Worm (Caenorhabditis elegans): Measurements from ENCODE around the gene F53F8.7.
A peak's percentile ranks its signal among the peaks of the same experiment; 100 is the strongest.

Gene F53F8.7

DNA sequence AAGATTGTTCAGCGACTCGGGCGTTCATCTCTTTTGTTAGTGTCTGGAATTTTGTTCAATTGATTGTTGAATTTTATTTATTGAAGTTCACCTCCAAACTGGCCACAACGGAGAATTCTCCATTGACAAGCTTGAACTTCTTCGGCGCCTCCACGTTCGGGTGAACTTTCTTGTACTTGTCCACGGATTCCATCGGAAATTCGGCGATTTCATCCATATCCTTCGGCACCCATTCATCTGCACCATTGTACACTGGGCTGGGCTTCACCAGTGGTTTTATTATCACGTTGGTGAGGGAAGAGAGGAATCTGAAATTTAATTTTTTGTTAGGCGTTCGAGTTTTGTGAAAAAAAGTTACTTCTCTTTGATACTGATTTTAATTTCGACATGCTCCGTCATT lies 29.3 kb upstream of the F53F8.7 start:
- no peak for TF ChIP-seq ztf-4 (tag; optimal IDR thresholded peaks at IDR 0.05)
- TF ChIP-seq ceh-82 (tag; optimal IDR thresholded peaks at IDR 0.05): no peak
- no peak for TF ChIP-seq sma-9 (GFP tag; optimal IDR thresholded peaks at IDR 0.05)
- TF ChIP-seq sma-9 (tag; optimal IDR thresholded peaks at IDR 0.05): no peak
- TF ChIP-seq zag-1 (tag; optimal IDR thresholded peaks at IDR 0.05): no peak
- TF ChIP-seq ZK546.5 (tag; optimal IDR thresholded peaks at IDR 0.05): no peak
- no peak for TF ChIP-seq ama-1 (optimal IDR thresholded peaks at IDR 0.05)
- no peak for TF ChIP-seq nhr-237 (tag; optimal IDR thresholded peaks at IDR 0.05)
- TF ChIP-seq egl-27 (tag; optimal IDR thresholded peaks at IDR 0.05): no peak
- no peak for TF ChIP-seq F13H6.1 (tag; optimal IDR thresholded peaks at IDR 0.05)

DNA sequence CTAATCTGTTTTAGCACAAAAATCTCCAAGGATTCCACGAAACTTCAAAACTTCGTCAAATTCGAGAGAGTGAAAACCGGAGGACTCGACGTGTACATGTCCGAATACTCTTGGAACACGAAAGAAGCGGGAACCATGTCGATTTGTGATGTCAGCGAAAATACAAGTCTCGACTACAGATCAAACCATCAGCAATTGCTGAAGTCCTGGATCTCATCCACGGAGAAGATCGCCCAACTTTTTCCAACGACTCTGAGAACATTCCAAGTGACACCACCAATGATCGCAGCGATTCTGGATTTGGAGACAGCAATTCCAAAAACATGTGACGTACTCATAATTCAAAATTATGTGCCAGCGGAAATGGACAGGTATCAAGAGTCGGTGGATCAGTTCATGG lies 24.3 kb upstream of the F53F8.7 start:
- no peak for TF ChIP-seq fos-1 (tag; optimal IDR thresholded peaks at IDR 0.05)
- TF ChIP-seq dmd-4 (tag; optimal IDR thresholded peaks at IDR 0.05): no peak
- TF ChIP-seq skn-1 (tag; optimal IDR thresholded peaks at IDR 0.05): no peak
- no peak for TF ChIP-seq aly-2 (tag; optimal IDR thresholded peaks at IDR 0.05)
- no peak for TF ChIP-seq nhr-129 (tag; optimal IDR thresholded peaks at IDR 0.05)
- no peak for TF ChIP-seq alr-1 (tag; optimal IDR thresholded peaks at IDR 0.05)
- TF ChIP-seq mdl-1 (tag; optimal IDR thresholded peaks at IDR 0.05): no peak

DNA sequence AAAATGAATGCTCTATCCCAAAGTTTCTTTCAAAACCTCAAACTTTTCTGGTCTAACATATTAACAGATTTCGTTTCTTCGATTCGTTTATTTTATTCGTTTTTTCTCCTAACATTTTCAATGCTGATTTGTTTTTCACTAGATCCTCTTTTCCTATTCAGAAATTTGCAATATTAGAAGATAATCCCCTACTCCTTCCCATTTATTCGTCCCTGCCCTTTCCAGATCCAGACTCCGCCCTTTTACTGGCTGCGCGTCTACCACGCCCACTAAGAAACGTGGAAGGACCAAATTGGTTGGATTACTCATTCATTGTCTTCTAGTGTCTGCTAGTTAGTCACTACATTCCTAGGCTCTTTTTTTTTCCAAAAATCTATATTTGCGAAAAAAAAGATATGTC lies 23.8 kb upstream of the F53F8.7 start, which contains the start of gene Y44A6C.2:
TSS of gene Y44A6C.2 (plus strand) at position 301 of the 400 bp plus-strand sequence.
- TF ChIP-seq dmd-4 (tag; optimal IDR thresholded peaks at IDR 0.05) (no peak), lin-11 (tag; optimal IDR thresholded peaks at IDR 0.05) (no peak), nhr-23 (tag; optimal IDR thresholded peaks at IDR 0.05) (no peak), F13H6.1 (tag; optimal IDR thresholded peaks at IDR 0.05) (no peak), C34F6.9 (tag; optimal IDR thresholded peaks at IDR 0.05) (no peak), sma-9 (GFP tag; optimal IDR thresholded peaks at IDR 0.05) (no peak), sma-9 (tag; optimal IDR thresholded peaks at IDR 0.05) (no peak), lsy-2 (tag; optimal IDR thresholded peaks at IDR 0.05) (no peak), mab-5 (tag; optimal IDR thresholded peaks at IDR 0.05) (no peak), aly-2 (tag; optimal IDR thresholded peaks at IDR 0.05) (no peak)

DNA sequence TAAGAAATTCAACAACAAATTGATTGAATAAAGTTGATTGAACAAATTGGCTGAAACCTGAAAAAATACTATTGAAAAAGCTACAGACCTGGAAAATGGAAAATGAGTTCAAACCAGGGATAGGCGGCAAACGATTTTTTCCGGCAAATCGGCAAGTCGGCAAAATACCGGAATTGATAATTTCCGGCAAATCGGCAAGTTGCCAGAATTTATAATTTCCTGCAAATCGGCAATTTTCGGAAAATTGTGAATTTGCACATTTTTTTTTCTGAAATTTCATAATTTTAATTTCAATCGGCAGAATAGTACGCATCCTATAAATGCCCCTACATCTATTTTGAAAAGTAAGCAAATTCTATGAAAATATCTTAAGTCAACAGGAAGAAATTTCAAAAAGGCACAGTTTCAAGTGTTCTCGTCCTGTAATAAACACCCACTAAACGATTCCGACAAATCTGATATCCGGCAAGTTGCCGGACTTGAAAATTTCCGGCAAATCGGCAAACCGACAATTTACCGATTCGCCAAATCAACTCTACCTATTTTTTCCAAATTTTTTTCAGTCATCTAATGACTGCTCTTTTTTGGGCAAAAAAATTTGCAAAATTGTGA lies 18.8 kb upstream of the F53F8.7 start:
- TF ChIP-seq elt-3 (tag; optimal IDR thresholded peaks at IDR 0.05) (no peak), ama-1 (optimal IDR thresholded peaks at IDR 0.05) (peak; percentile 12), elt-1 (tag; optimal IDR thresholded peaks at IDR 0.05) (no peak)

DNA sequence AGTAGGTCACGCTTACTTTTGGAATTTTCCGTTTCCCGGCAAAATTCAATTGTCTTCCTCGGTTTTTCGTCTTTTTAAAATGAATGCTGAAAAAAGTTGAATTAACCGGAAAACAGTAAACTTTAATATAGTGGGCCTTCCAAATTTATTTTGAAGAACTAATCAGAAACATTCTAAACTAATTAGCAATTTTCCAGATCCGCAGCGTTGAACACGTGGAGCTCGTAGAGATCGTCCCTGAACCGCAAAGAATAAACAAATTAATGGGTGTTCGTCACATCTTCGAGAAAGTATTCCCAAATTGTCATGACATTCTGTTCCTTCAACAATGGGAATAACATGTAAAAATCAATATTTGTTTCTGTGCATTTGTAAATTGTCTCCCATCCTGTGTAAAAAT lies 18.1 kb upstream of the F53F8.7 start:
- TF ChIP-seq sem-4 (tag; optimal IDR thresholded peaks at IDR 0.05) (peak; percentile 11), egl-27 (tag; optimal IDR thresholded peaks at IDR 0.05) (no peak)

DNA sequence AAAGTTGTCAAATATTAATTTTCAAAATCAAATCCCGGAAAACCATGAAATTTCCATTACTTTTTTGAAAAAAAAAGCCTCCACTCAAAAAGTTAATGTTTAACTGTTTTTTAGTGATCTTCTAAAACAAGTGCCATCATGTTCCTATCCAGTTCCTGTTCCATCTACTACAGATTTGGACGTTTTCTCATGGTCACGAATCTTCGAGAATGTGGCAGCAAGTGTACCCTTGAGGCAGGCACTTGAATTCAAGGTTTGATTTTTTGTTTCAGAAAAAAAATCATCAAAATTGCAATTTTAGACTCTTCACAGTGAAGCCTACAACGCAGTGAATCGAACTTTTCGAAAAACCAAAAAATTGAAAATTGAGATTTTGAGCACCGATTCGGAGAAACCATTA lies 16.3 kb upstream of the F53F8.7 start:
- TF ChIP-seq mab-5 (tag; optimal IDR thresholded peaks at IDR 0.05) (no peak), lin-39 (tag; optimal IDR thresholded peaks at IDR 0.05) (no peak), ceh-16 (tag; optimal IDR thresholded peaks at IDR 0.05) (no peak), dmd-4 (tag; optimal IDR thresholded peaks at IDR 0.05) (no peak)

DNA sequence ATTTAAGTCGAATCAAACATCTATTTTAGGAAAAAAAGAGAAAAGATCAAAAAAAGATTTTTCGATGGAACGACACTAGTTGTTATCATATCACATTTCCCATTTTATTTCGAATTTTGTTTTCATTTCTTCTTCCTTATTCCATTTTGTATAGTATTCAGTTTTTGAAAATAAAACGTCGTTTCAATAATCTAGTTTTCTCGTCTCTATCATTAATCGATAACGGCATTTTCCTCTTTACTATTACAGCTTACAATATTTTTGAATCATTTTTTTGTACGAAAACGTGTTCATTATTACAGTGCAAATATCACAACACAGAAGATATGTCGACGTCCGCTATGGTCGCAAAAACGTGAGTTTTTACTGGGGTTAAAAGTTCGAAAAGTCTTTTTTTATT lies 15.5 kb upstream of the F53F8.7 start, which contains the start of gene Y44A6C.1:
TSS of gene Y44A6C.1 (plus strand) at position 301 of the 400 bp plus-strand sequence.
- no peak for TF ChIP-seq unc-62 (GFP tag; optimal IDR thresholded peaks at IDR 0.05)
- TF ChIP-seq blmp-1 (tag; optimal IDR thresholded peaks at IDR 0.05; ENCODE audit: insufficient read depth): peak; percentile 73

DNA sequence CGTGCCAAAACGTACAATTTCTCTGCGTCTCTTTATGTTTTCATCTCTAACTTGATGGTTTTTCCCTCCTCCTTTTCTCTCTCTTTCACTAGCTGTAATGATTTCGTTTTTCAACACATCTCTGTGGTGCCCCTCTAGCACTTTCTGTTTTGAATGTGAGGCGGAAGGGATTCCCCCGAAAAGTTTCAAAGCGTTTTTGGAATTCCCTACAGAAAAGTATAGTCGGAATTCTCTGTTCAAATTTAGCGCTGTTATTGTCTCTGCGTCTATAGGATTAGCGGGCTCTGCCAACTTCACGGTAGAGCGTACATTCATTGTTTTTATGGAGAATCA lies 14.8 kb upstream of the F53F8.7 start:
- TF ChIP-seq mdl-1 (tag; optimal IDR thresholded peaks at IDR 0.05): peak in 1 of 2 experiments; percentile 77
- peak; percentile 14 for TF ChIP-seq blmp-1 (tag; optimal IDR thresholded peaks at IDR 0.05; ENCODE audit: insufficient read depth)
- peak; percentile 75 for TF ChIP-seq sma-9 (GFP tag; optimal IDR thresholded peaks at IDR 0.05)
- no peak for TF ChIP-seq sma-9 (tag; optimal IDR thresholded peaks at IDR 0.05)
- peak; percentile 82 for TF ChIP-seq C34F6.9 (tag; optimal IDR thresholded peaks at IDR 0.05)
- TF ChIP-seq skn-1 (tag; optimal IDR thresholded peaks at IDR 0.05): peak; percentile 21
- peak; percentile 68 for TF ChIP-seq crh-2 (tag; optimal IDR thresholded peaks at IDR 0.05)
- TF ChIP-seq ama-1 (optimal IDR thresholded peaks at IDR 0.05): peak; percentile 88
- peak; percentile 29 for TF ChIP-seq F13H6.1 (tag; optimal IDR thresholded peaks at IDR 0.05)
- no peak for TF ChIP-seq R02D3.7 (tag; optimal IDR thresholded peaks at IDR 0.05)
- no peak for TF ChIP-seq nhr-10 (tag; optimal IDR thresholded peaks at IDR 0.05)
- TF ChIP-seq unc-55 (GFP tag; optimal IDR thresholded peaks at IDR 0.05): peak; percentile 59
- TF ChIP-seq nhr-25 (tag; optimal IDR thresholded peaks at IDR 0.05): peak; percentile 41
- TF ChIP-seq ztf-4 (tag; optimal IDR thresholded peaks at IDR 0.05): peak; percentile 85
- no peak for TF ChIP-seq zag-1 (tag; optimal IDR thresholded peaks at IDR 0.05)
- TF ChIP-seq nhr-129 (tag; optimal IDR thresholded peaks at IDR 0.05): peak; percentile 92
- TF ChIP-seq lin-13 (GFP tag; optimal IDR thresholded peaks at IDR 0.05): no peak
- TF ChIP-seq lsy-2 (tag; optimal IDR thresholded peaks at IDR 0.05): peak in 1 of 2 experiments; percentile 71
